Fruit fly (Drosophila melanogaster) whole organism, embryonic: ENCODE measurements around the gene Prosbeta6.

ENCODE experiments used
- Aef1 ChIP-seq: fragments of 200-800 bp; sonication (Bioruptor generic); IDR thresholded peaks from 3 replicates; pipeline ENCODE4 v1.3.6; 2022; ENCODE audit warnings: missing biosample characterization, missing genetic modification characterization
- Asciz ChIP-seq: fragments of 200-800 bp; sonication (Bioruptor generic); optimal IDR thresholded peaks from 2 replicates; lab custom pipeline; 2017; ENCODE audit warnings: missing biosample characterization, mild to moderate bottlenecking, missing genetic modification characterization, missing genetic modification reagents
- C15 ChIP-seq: fragments of 200-800 bp; sonication (Bioruptor generic); IDR thresholded peaks from 3 replicates; pipeline ENCODE4 v1.3.6; 2022; ENCODE audit warnings: missing biosample characterization, missing genetic modification characterization
- CG11504 ChIP-seq: fragments of 200-800 bp; sonication (Bioruptor generic); optimal IDR thresholded peaks from 3 replicates; lab custom pipeline; 2019; ENCODE audit warnings: missing biosample characterization, mild to moderate bottlenecking, missing genetic modification characterization, moderate library complexity
- CG15514 ChIP-seq: fragments of 200-800 bp; sonication (Bioruptor generic); optimal IDR thresholded peaks from 3 replicates; lab custom pipeline; 2017; ENCODE audit warnings: missing biosample characterization, missing genetic modification characterization, mild to moderate bottlenecking, moderate library complexity, missing genetic modification reagents
- CG17912 ChIP-seq: fragments of 200-800 bp; sonication (Bioruptor generic); optimal IDR thresholded peaks from 2 replicates; lab custom pipeline; 2018; ENCODE audit warnings: missing biosample characterization, mild to moderate bottlenecking, missing genetic modification characterization
- CG1792 ChIP-seq: fragments of 200-800 bp; sonication (Bioruptor generic); optimal IDR thresholded peaks from 2 replicates; lab custom pipeline; 2016; ENCODE audit warnings: missing biosample characterization, missing genetic modification characterization
- CG2116 ChIP-seq: fragments of 200-800 bp; sonication (Bioruptor generic); optimal IDR thresholded peaks from 3 replicates; lab custom pipeline; 2018; ENCODE audit warnings: missing biosample characterization, mild to moderate bottlenecking, missing genetic modification characterization
- CG31388 ChIP-seq: fragments of 200-800 bp; sonication (Bioruptor generic); optimal IDR thresholded peaks from 2 replicates; lab custom pipeline; 2016; ENCODE audit warnings: missing biosample characterization, missing genetic modification characterization
- CG31441 ChIP-seq: fragments of 200-800 bp; sonication (Bioruptor generic); IDR thresholded peaks from 2 replicates; pipeline ENCODE4 v1.3.6; 2022; ENCODE audit warnings: missing biosample characterization, missing genetic modification characterization
- CG4730 ChIP-seq: fragments of 200-800 bp; sonication (Bioruptor generic); IDR thresholded peaks from 2 replicates; pipeline ENCODE4 v1.3.6; 2022; ENCODE audit warnings: missing biosample characterization, missing genetic modification characterization
- CG4854 ChIP-seq: fragments of 200-800 bp; sonication (Bioruptor generic); optimal IDR thresholded peaks from 2 replicates; lab custom pipeline; 2016; ENCODE audit warnings: missing biosample characterization, missing genetic modification characterization, inconsistent platforms
- CG6654 ChIP-seq: fragments of 200-800 bp; sonication (Bioruptor generic); optimal IDR thresholded peaks from 2 replicates; lab custom pipeline; 2017; ENCODE audit warnings: missing biosample characterization, mild to moderate bottlenecking, missing genetic modification characterization
- CG7839 ChIP-seq: fragments of 200-800 bp; sonication (Bioruptor generic); optimal IDR thresholded peaks from 3 replicates; lab custom pipeline; 2018; ENCODE audit warnings: missing biosample characterization, mild to moderate bottlenecking, missing genetic modification characterization, moderate library complexity
- CG7987 ChIP-seq: fragments of 200-800 bp; sonication (Bioruptor generic); optimal IDR thresholded peaks from 2 replicates; lab custom pipeline; 2018; ENCODE audit warnings: missing biosample characterization, mild to moderate bottlenecking, missing genetic modification characterization, moderate library complexity
- D19B ChIP-seq: fragments of 200-800 bp; sonication (Bioruptor generic); optimal IDR thresholded peaks from 2 replicates; lab custom pipeline; 2017; ENCODE audit warnings: missing biosample characterization, mild to moderate bottlenecking, missing genetic modification characterization
- Eip74EF ChIP-seq, 2 experiments: fragments of 200-800 bp in 1 of 2; fragments of >200 bp in 1 of 2; sonication (Bioruptor generic) in 1 of 2; optimal IDR thresholded peaks; 2 replicates each; lab custom pipeline; 2017 to 2019; ENCODE audit warnings: missing biosample characterization in 2 of 2, missing genetic modification characterization in 2 of 2, mild to moderate bottlenecking in 1 of 2, moderate library complexity in 1 of 2
- Hand ChIP-seq: fragments of 200-800 bp; sonication (Bioruptor generic); optimal IDR thresholded peaks from 2 replicates; lab custom pipeline; 2017; ENCODE audit warnings: mild to moderate bottlenecking, missing biosample characterization, missing genetic modification reagents, missing genetic modification characterization
- Kr ChIP-seq: fragments of 200-800 bp; sonication (Bioruptor generic); optimal IDR thresholded peaks from 2 replicates; lab custom pipeline; 2017; ENCODE audit warnings: missing biosample characterization, mild to moderate bottlenecking, missing genetic modification characterization
- Mes4 ChIP-seq: fragments of 200-800 bp; sonication (Bioruptor generic); optimal IDR thresholded peaks from 2 replicates; lab custom pipeline; 2016; ENCODE audit warnings: missing biosample characterization, missing genetic modification characterization
- Nf-YA ChIP-seq: fragments of 200-800 bp; sonication (Bioruptor generic); IDR thresholded peaks from 2 replicates; pipeline ENCODE4 v1.3.6; 2022; ENCODE audit warnings: missing biosample characterization, missing genetic modification characterization
- Oaz ChIP-seq: fragments of 200-800 bp; sonication (Bioruptor generic); IDR thresholded peaks from 2 replicates; pipeline ENCODE4 v1.3.6; 2022; ENCODE audit warnings: missing biosample characterization, missing genetic modification characterization
- Oli ChIP-seq: fragments of 200-800 bp; sonication (Bioruptor generic); optimal IDR thresholded peaks from 2 replicates; lab custom pipeline; 2018; ENCODE audit warnings: missing biosample characterization, mild to moderate bottlenecking, missing genetic modification characterization, moderate library complexity
- PHDP ChIP-seq: fragments of 200-800 bp; sonication (Bioruptor generic); optimal IDR thresholded peaks from 3 replicates; lab custom pipeline; 2018; ENCODE audit warnings: missing biosample characterization, mild to moderate bottlenecking, missing genetic modification characterization, moderate library complexity
- Rx ChIP-seq: fragments of 200-800 bp; sonication (Bioruptor generic); IDR thresholded peaks from 2 replicates; pipeline ENCODE4 v1.3.6; 2022; ENCODE audit warnings: missing biosample characterization, missing genetic modification characterization
- Scr ChIP-seq: fragments of 200-800 bp; sonication (Bioruptor generic); IDR thresholded peaks from 2 replicates; pipeline ENCODE4 v1.3.6; 2022; ENCODE audit warnings: missing biosample characterization, missing genetic modification characterization; ENCODE audit not compliant: partially characterized antibody
- Sox102F ChIP-seq: fragments of 200-800 bp; sonication (Bioruptor generic); optimal IDR thresholded peaks from 2 replicates; lab custom pipeline; 2018; ENCODE audit warnings: missing biosample characterization, mild to moderate bottlenecking, missing genetic modification characterization, moderate library complexity
- Sry-δ ChIP-seq: fragments of 200-800 bp; sonication (Bioruptor generic); optimal IDR thresholded peaks from 2 replicates; lab custom pipeline; 2016; ENCODE audit warnings: missing biosample characterization, missing genetic modification characterization
- Taf1 ChIP-seq: fragments of 200-800 bp; sonication (Bioruptor generic); IDR thresholded peaks from 2 replicates; pipeline ENCODE4 v1.3.6; 2022; ENCODE audit warnings: missing biosample characterization, missing genetic modification characterization
- Usf ChIP-seq: fragments of 200-800 bp; sonication (Bioruptor generic); optimal IDR thresholded peaks from 2 replicates; lab custom pipeline; 2017; ENCODE audit warnings: missing genotype, missing biosample characterization, missing genetic modification characterization
- Vsx1 ChIP-seq: fragments of 200-800 bp; sonication (Bioruptor generic); optimal IDR thresholded peaks from 2 replicates; lab custom pipeline; 2017; ENCODE audit warnings: missing biosample characterization, mild to moderate bottlenecking, missing genetic modification characterization, missing genetic modification reagents
- ap ChIP-seq: fragments of 200-800 bp; sonication (Bioruptor generic); IDR thresholded peaks from 2 replicates; pipeline ENCODE4 v1.3.6; 2022; ENCODE audit warnings: missing biosample characterization, missing genetic modification characterization
- ase ChIP-seq: fragments of 200-800 bp; sonication (Bioruptor generic); IDR thresholded peaks from 3 replicates; pipeline ENCODE4 v1.3.6; 2022; ENCODE audit warnings: missing biosample characterization, missing genetic modification characterization
- bcd ChIP-seq: fragments of 200-800 bp; sonication (Bioruptor generic); optimal IDR thresholded peaks from 2 replicates; lab custom pipeline; 2017; ENCODE audit warnings: missing biosample characterization, mild to moderate bottlenecking, missing genetic modification characterization
- emc ChIP-seq: fragments of 200-800 bp; sonication (Bioruptor generic); optimal IDR thresholded peaks from 2 replicates; lab custom pipeline; 2016; ENCODE audit warnings: missing biosample characterization, missing genetic modification characterization
- gsb ChIP-seq: fragments of 200-800 bp; sonication (Bioruptor generic); IDR thresholded peaks from 2 replicates; pipeline ENCODE4 v1.3.6; 2022; ENCODE audit warnings: missing biosample characterization, missing genetic modification characterization
- kay ChIP-seq: fragments of 200-800 bp; sonication (Bioruptor generic); optimal IDR thresholded peaks from 2 replicates; lab custom pipeline; 2016; ENCODE audit warnings: missing biosample characterization, missing genetic modification characterization
- klu ChIP-seq: fragments of 200-800 bp; sonication (Bioruptor generic); IDR thresholded peaks from 2 replicates; pipeline ENCODE4 v1.3.6; 2022; ENCODE audit warnings: missing biosample characterization, missing genetic modification characterization
- luna ChIP-seq: fragments of 200-800 bp; sonication (Bioruptor generic); optimal IDR thresholded peaks from 2 replicates; lab custom pipeline; 2016; ENCODE audit warnings: missing biosample characterization, missing genetic modification characterization
- org-1 ChIP-seq: fragments of 200-800 bp; sonication (Bioruptor generic); optimal IDR thresholded peaks from 2 replicates; lab custom pipeline; 2017; ENCODE audit warnings: missing biosample characterization, missing genetic modification characterization
- pum ChIP-seq: fragments of 200-800 bp; sonication (Bioruptor generic); optimal IDR thresholded peaks from 2 replicates; lab custom pipeline; 2016; ENCODE audit warnings: missing biosample characterization, missing genetic modification characterization
- schlank ChIP-seq: fragments of 200-800 bp; sonication (Bioruptor generic); optimal IDR thresholded peaks from 2 replicates; lab custom pipeline; 2018; ENCODE audit warnings: missing biosample characterization, mild to moderate bottlenecking, missing genetic modification characterization
- sd ChIP-seq: fragments of 200-800 bp; sonication (Bioruptor generic); optimal IDR thresholded peaks from 3 replicates; lab custom pipeline; 2018; ENCODE audit warnings: missing biosample characterization, mild to moderate bottlenecking, missing genetic modification characterization, moderate library complexity
- seq ChIP-seq: fragments of 200-800 bp; sonication (Bioruptor generic); IDR thresholded peaks from 2 replicates; pipeline ENCODE4 v1.3.6; 2022; ENCODE audit warnings: missing biosample characterization, missing genetic modification characterization
- sim ChIP-seq: fragments of 200-800 bp; sonication (Bioruptor generic); IDR thresholded peaks from 2 replicates; pipeline ENCODE4 v1.3.6; 2022; ENCODE audit warnings: missing biosample characterization, missing genetic modification characterization
- sima ChIP-seq: fragments of 200-800 bp; sonication (Bioruptor generic); optimal IDR thresholded peaks from 2 replicates; lab custom pipeline; 2016; ENCODE audit warnings: missing biosample characterization, missing genetic modification characterization
- tna ChIP-seq: fragments of 200-800 bp; sonication (Bioruptor generic); IDR thresholded peaks from 2 replicates; pipeline ENCODE4 v1.3.6; 2022; ENCODE audit warnings: missing biosample characterization, missing genetic modification characterization; ENCODE audit not compliant: partially characterized antibody
- trh ChIP-seq: fragments of 200-800 bp; sonication (Bioruptor generic); optimal IDR thresholded peaks from 2 replicates; lab custom pipeline; 2016; ENCODE audit warnings: missing biosample characterization, missing genetic modification characterization
- ttk ChIP-seq: fragments of 200-800 bp; sonication (Bioruptor generic); IDR thresholded peaks from 2 replicates; pipeline ENCODE4 v2.1.2; 2022; ENCODE audit warnings: missing biosample characterization, missing genetic modification characterization
- tx ChIP-seq: fragments of 200-800 bp; sonication (Bioruptor generic); optimal IDR thresholded peaks from 2 replicates; lab custom pipeline; 2016; ENCODE audit warnings: missing biosample characterization, missing genetic modification characterization
- vvl ChIP-seq: fragments of 200-800 bp; sonication (Bioruptor generic); IDR thresholded peaks from 2 replicates; pipeline ENCODE4 v1.3.6; 2022; ENCODE audit warnings: missing biosample characterization, missing genetic modification characterization

Gene Prosbeta6

dm6 chr3L:16647578-16648113 lies 37.4 kb upstream of the Prosbeta6 start, which contains the start of gene Abl (continued):
- TF ChIP-seq CG11504 (tag; lab: Kevin White, UChicago) (peak; percentile 63), vvl (GFP tag; lab: Robert Waterston, UW) (peak; percentile 66), Scr (GFP tag; lab: Robert Waterston, UW) (peak; percentile 77), kay (GFP tag; lab: Kevin White, UChicago) (peak; percentile 71), luna (GFP tag; lab: Kevin White, UChicago) (peak; percentile 79), bcd (GFP tag; lab: Kevin White, UChicago) (peak; percentile 44), tna (GFP tag; lab: Robert Waterston, UW) (peak; percentile 72), ttk (GFP tag; lab: Robert Waterston, UW) (no peak), Sox102F (GFP tag; lab: Kevin White, UChicago) (peak; percentile 19), Rx (GFP tag; lab: Robert Waterston, UW) (no peak), CG6654 (GFP tag; lab: Kevin White, UChicago) (no peak), Hand (GFP tag; lab: Kevin White, UChicago) (no peak), CG1792 (GFP tag; lab: Kevin White, UChicago) (peak; percentile 64), sd (tag; lab: Kevin White, UChicago) (peak; percentile 91), CG2116 (GFP tag; lab: Kevin White, UChicago) (peak; percentile 88), ap (GFP tag; lab: Robert Waterston, UW) (no peak), ase (no peak), seq (peak; percentile 53; the same call in 1 of the 2 replicates), Oli (tag; lab: Kevin White, UChicago) (no peak), Nf-YA (GFP tag; lab: Robert Waterston, UW) (no peak), trh (GFP tag; lab: Kevin White, UChicago) (no peak), pum (GFP tag; lab: Kevin White, UChicago) (peak; percentile 62), emc (GFP tag; lab: Kevin White, UChicago) (peak; percentile 58), C15 (GFP tag; lab: Robert Waterston, UW) (no peak), Vsx1 (peak; percentile 22), Kr (no peak), CG17912 (peak; percentile 58), org-1 (GFP tag; lab: Kevin White, UChicago) (peak; percentile 13), Mes4 (GFP tag; lab: Kevin White, UChicago) (peak; percentile 63), D19B (no peak), PHDP (tag; lab: Kevin White, UChicago) (peak; percentile 39), Oaz (GFP tag; lab: Robert Waterston, UW) (no peak), CG4730 (GFP tag; lab: Robert Waterston, UW) (no peak), Aef1 (GFP tag; lab: Robert Waterston, UW) (no peak), klu (GFP tag; lab: Robert Waterston, UW) (peak; percentile 54; the same call in 1 of the 2 replicates), schlank (tag; lab: Kevin White, UChicago) (no peak), CG7839 (tag; lab: Kevin White, UChicago) (peak; percentile 41), CG15514 (GFP tag; lab: Kevin White, UChicago) (peak; percentile 93), sim (GFP tag; lab: Robert Waterston, UW) (no peak), CG7987 (GFP tag; lab: Kevin White, UChicago) (peak; percentile 78), sima (GFP tag; lab: Kevin White, UChicago) (peak; percentile 16), Sry-δ (GFP tag; lab: Kevin White, UChicago) (peak; percentile 88), Eip74EF (GFP tag; optimal IDR thresholded peaks at IDR 0.05; lab: Kevin White, UChicago) (peak in 1 of 2 experiments; percentile 32), gsb (GFP tag; lab: Robert Waterston, UW) (no peak), CG31441 (GFP tag; lab: Robert Waterston, UW) (no peak), CG31388 (GFP tag; lab: Kevin White, UChicago) (no peak), tx (GFP tag; lab: Kevin White, UChicago) (peak; percentile 68), Asciz (GFP tag; lab: Kevin White, UChicago) (peak; percentile 3), Usf (GFP tag; lab: Kevin White, UChicago) (peak; percentile 46), Taf1 (no peak), CG4854 (GFP tag; lab: Kevin White, UChicago) (peak; percentile 55)
